Fruit fly (Drosophila melanogaster) whole organism, embryonic: ENCODE data around the gene CG7860.

Source experiments
- Abd-B ChIP-seq: fragments of 200-800 bp; sonication (Bioruptor generic); optimal IDR thresholded peaks from 2 replicates; lab custom pipeline; 2018; ENCODE audit warnings: missing biosample characterization, mild to moderate bottlenecking, missing genetic modification characterization, moderate library complexity
- Atf-2 ChIP-seq: fragments of 200-800 bp; sonication (Bioruptor generic); optimal IDR thresholded peaks from 2 replicates; lab custom pipeline; 2016; ENCODE audit warnings: missing biosample characterization, missing genetic modification characterization
- CG10462 ChIP-seq: fragments of 200-800 bp; sonication (Bioruptor generic); optimal IDR thresholded peaks from 2 replicates; lab custom pipeline; 2016; ENCODE audit warnings: missing biosample characterization, missing genetic modification characterization
- CG10654 ChIP-seq: fragments of 200-800 bp; sonication (Bioruptor generic); optimal IDR thresholded peaks from 2 replicates; lab custom pipeline; 2016; ENCODE audit warnings: missing biosample characterization, missing genetic modification characterization
- CG11696 ChIP-seq: fragments of 200-800 bp; sonication (Bioruptor generic); IDR thresholded peaks from 2 replicates; pipeline ENCODE4 v1.3.6; 2022; ENCODE audit warnings: missing biosample characterization, missing genetic modification characterization
- CG11723 ChIP-seq: fragments of 200-800 bp; sonication (Bioruptor generic); optimal IDR thresholded peaks from 2 replicates; lab custom pipeline; 2017; ENCODE audit warnings: missing biosample characterization, mild to moderate bottlenecking, missing genetic modification characterization
- CG12104 ChIP-seq: fragments of 200-800 bp; sonication (Bioruptor generic); optimal IDR thresholded peaks from 3 replicates; lab custom pipeline; 2016; ENCODE audit warnings: missing biosample characterization, missing genetic modification characterization
- CG1233 ChIP-seq: fragments of 200-800 bp; sonication (Bioruptor generic); optimal IDR thresholded peaks from 4 replicates; lab custom pipeline; 2018; ENCODE audit warnings: missing biosample characterization, mild to moderate bottlenecking, missing genetic modification characterization
- CG12659 ChIP-seq: fragments of 200-800 bp; sonication (Bioruptor generic); optimal IDR thresholded peaks from 3 replicates; lab custom pipeline; 2017; ENCODE audit warnings: mild to moderate bottlenecking, missing biosample characterization, missing genetic modification reagents, missing genetic modification characterization
- CG13296 ChIP-seq: fragments of 200-800 bp; sonication (Bioruptor generic); optimal IDR thresholded peaks from 3 replicates; lab custom pipeline; 2018; ENCODE audit warnings: missing biosample characterization, mild to moderate bottlenecking, missing genetic modification characterization
- CG13894 ChIP-seq: fragments of 200-800 bp; sonication (Bioruptor generic); optimal IDR thresholded peaks from 3 replicates; lab custom pipeline; 2018; ENCODE audit warnings: missing biosample characterization, mild to moderate bottlenecking, missing genetic modification characterization, moderate library complexity
- CG14860 ChIP-seq: fragments of 200-800 bp; sonication (Bioruptor generic); IDR thresholded peaks from 3 replicates; pipeline ENCODE4 v1.3.6; 2022; ENCODE audit warnings: missing biosample characterization, missing genetic modification characterization; ENCODE audit not compliant: partially characterized antibody
- CG15269 ChIP-seq: fragments of 200-800 bp; sonication (Bioruptor generic); optimal IDR thresholded peaks from 2 replicates; lab custom pipeline; 2018; ENCODE audit warnings: missing biosample characterization, mild to moderate bottlenecking, missing genetic modification characterization, moderate library complexity
- CG1603 ChIP-seq: fragments of 200-800 bp; sonication (Bioruptor generic); optimal IDR thresholded peaks from 2 replicates; lab custom pipeline; 2019; ENCODE audit warnings: missing biosample characterization, mild to moderate bottlenecking, missing genetic modification characterization, moderate library complexity
- CG17612 ChIP-seq: fragments of 200-800 bp; sonication (Bioruptor generic); IDR thresholded peaks from 2 replicates; pipeline ENCODE4 v1.3.6; 2022; ENCODE audit warnings: missing biosample characterization, missing genetic modification characterization
- CG17829 ChIP-seq: fragments of 200-800 bp; optimal IDR thresholded peaks from 2 replicates; lab custom pipeline; 2019; ENCODE audit warnings: missing biosample characterization, mild to moderate bottlenecking, missing genetic modification characterization, moderate library complexity
- CG2889 ChIP-seq: fragments of 200-800 bp; sonication (Bioruptor generic); IDR thresholded peaks from 3 replicates; pipeline ENCODE4 v1.3.6; 2022; ENCODE audit warnings: missing biosample characterization, missing genetic modification characterization
- CG30020 ChIP-seq: fragments of 200-800 bp; optimal IDR thresholded peaks from 2 replicates; lab custom pipeline; 2019; ENCODE audit warnings: missing biosample characterization, mild to moderate bottlenecking, missing genetic modification characterization, moderate library complexity
- CG4282 ChIP-seq: fragments of 200-800 bp; sonication (Bioruptor generic); optimal IDR thresholded peaks from 2 replicates; lab custom pipeline; 2016; ENCODE audit warnings: missing biosample characterization, missing genetic modification characterization
- CG6854 ChIP-seq: fragments of 200-800 bp; sonication (Bioruptor generic); optimal IDR thresholded peaks from 3 replicates; lab custom pipeline; 2017; ENCODE audit warnings: missing biosample characterization, mild to moderate bottlenecking, missing genetic modification characterization
- CG7745 ChIP-seq: fragments of 200-800 bp; sonication (Bioruptor generic); optimal IDR thresholded peaks from 2 replicates; lab custom pipeline; 2018; ENCODE audit warnings: missing biosample characterization, mild to moderate bottlenecking, missing genetic modification characterization, moderate library complexity
- CG9215 ChIP-seq: fragments of 200-800 bp; sonication (Bioruptor generic); IDR thresholded peaks from 2 replicates; pipeline ENCODE4 v1.3.6; 2022; ENCODE audit warnings: missing biosample characterization, missing genetic modification characterization
- CG9727 ChIP-seq: fragments of 200-800 bp; sonication (Bioruptor generic); optimal IDR thresholded peaks from 3 replicates; lab custom pipeline; 2017; ENCODE audit warnings: missing biosample characterization, mild to moderate bottlenecking, missing genetic modification characterization
- CG9797 ChIP-seq: fragments of 200-800 bp; sonication (Bioruptor generic); optimal IDR thresholded peaks from 3 replicates; lab custom pipeline; 2018; ENCODE audit warnings: missing biosample characterization, mild to moderate bottlenecking, missing genetic modification characterization
- CoRest ChIP-seq: fragments of 200-800 bp; sonication (Bioruptor generic); optimal IDR thresholded peaks from 3 replicates; lab custom pipeline; 2018; ENCODE audit warnings: missing biosample characterization, mild to moderate bottlenecking, missing genetic modification characterization, moderate library complexity
- Dad ChIP-seq: fragments of 200-800 bp; sonication (Bioruptor generic); optimal IDR thresholded peaks from 3 replicates; lab custom pipeline; 2016; ENCODE audit warnings: missing biosample characterization, missing genetic modification characterization
- Dfd ChIP-seq, 2 experiments: fragments of >200 bp; optimal IDR thresholded peaks; 2 replicates each; lab custom pipeline; 2017; ENCODE audit warnings: missing biosample characterization in 2 of 2, missing genetic modification characterization in 2 of 2
- Rx ChIP-seq: fragments of 200-800 bp; sonication (Bioruptor generic); IDR thresholded peaks from 2 replicates; pipeline ENCODE4 v1.3.6; 2022; ENCODE audit warnings: missing biosample characterization, missing genetic modification characterization
- Side ChIP-seq: fragments of 200-800 bp; sonication (Bioruptor generic); optimal IDR thresholded peaks from 2 replicates; lab custom pipeline; 2016; ENCODE audit warnings: missing biosample characterization, missing genetic modification characterization
- Sin3A ChIP-seq: fragments of >200 bp; optimal IDR thresholded peaks from 2 replicates; lab custom pipeline; 2018
- Tbp ChIP-seq: fragments of >200 bp; optimal IDR thresholded peaks from 2 replicates; lab custom pipeline; 2018; ENCODE audit warnings: missing biosample characterization, missing genetic modification characterization
- bsh ChIP-seq, 2 experiments: fragments of 200-800 bp; sonication (Bioruptor generic); optimal IDR thresholded peaks; 2 replicates each; lab custom pipeline; 2017 to 2018; ENCODE audit warnings: mild to moderate bottlenecking in 2 of 2, missing biosample characterization in 2 of 2, missing genetic modification characterization in 2 of 2, moderate library complexity in 1 of 2
- chinmo ChIP-seq: fragments of 200-800 bp; sonication (Bioruptor generic); IDR thresholded peaks from 4 replicates; pipeline ENCODE4 v1.3.6; 2022; ENCODE audit warnings: missing biosample characterization, missing genetic modification characterization; ENCODE audit not compliant: partially characterized antibody
- crc ChIP-seq: fragments of 200-800 bp; sonication (Bioruptor generic); optimal IDR thresholded peaks from 2 replicates; lab custom pipeline; 2016; ENCODE audit warnings: missing biosample characterization, missing genetic modification characterization
- croc ChIP-seq: fragments of 200-800 bp; sonication (Bioruptor generic); conservative IDR thresholded peaks from 3 replicates; pipeline ENCODE4 v1.3.6; 2022; ENCODE audit warnings: missing biosample characterization, missing genetic modification characterization
- crol ChIP-seq: fragments of 200-800 bp; sonication (Bioruptor generic); IDR thresholded peaks from 2 replicates; pipeline ENCODE4 v1.3.6; 2022; ENCODE audit warnings: missing biosample characterization, missing genetic modification characterization
- exex ChIP-seq: fragments of 200-800 bp; sonication (Bioruptor generic); optimal IDR thresholded peaks from 4 replicates; lab custom pipeline; 2018; ENCODE audit warnings: missing biosample characterization, mild to moderate bottlenecking, missing genetic modification characterization, moderate library complexity
- gce ChIP-seq: fragments of 200-800 bp; sonication (Bioruptor generic); IDR thresholded peaks from 3 replicates; pipeline ENCODE4 v1.3.6; 2022; ENCODE audit warnings: missing biosample characterization, missing genetic modification characterization
- grau ChIP-seq: fragments of 200-800 bp; optimal IDR thresholded peaks from 3 replicates; lab custom pipeline; 2019; ENCODE audit warnings: missing biosample characterization, mild to moderate bottlenecking, missing genetic modification characterization, moderate library complexity
- gt ChIP-seq: fragments of 200-800 bp; sonication (Bioruptor generic); IDR thresholded peaks from 2 replicates; pipeline ENCODE4 v1.3.6; 2022; ENCODE audit warnings: missing biosample characterization, missing genetic modification characterization
- her ChIP-seq: fragments of 200-800 bp; sonication (Bioruptor generic); optimal IDR thresholded peaks from 2 replicates; lab custom pipeline; 2016; ENCODE audit warnings: missing biosample characterization, missing genetic modification characterization
- inv ChIP-seq: fragments of 200-800 bp; sonication (Bioruptor generic); IDR thresholded peaks from 2 replicates; pipeline ENCODE4 v1.3.6; 2022; ENCODE audit warnings: missing biosample characterization, missing genetic modification characterization; ENCODE audit not compliant: partially characterized antibody
- kni ChIP-seq: fragments of 200-800 bp; sonication (Bioruptor generic); optimal IDR thresholded peaks from 3 replicates; lab custom pipeline; 2017; ENCODE audit warnings: mild to moderate bottlenecking, missing biosample characterization, missing genetic modification reagents, missing genetic modification characterization
- otp ChIP-seq: fragments of 200-800 bp; sonication (Bioruptor generic); IDR thresholded peaks from 3 replicates; pipeline ENCODE4, ENCODE4 v1.3.6; 2022; ENCODE audit warnings: missing biosample characterization, missing genetic modification characterization
- sc ChIP-seq, 3 experiments: fragments of >200 bp in 2 of 3; fragments of 200-800 bp in 1 of 3; sonication (Bioruptor generic) in 1 of 3; optimal IDR thresholded peaks; 2 replicates in 2 of 3; 3 replicates in 1 of 3; lab custom pipeline; 2017; ENCODE audit warnings: mild to moderate bottlenecking in 1 of 3, missing biosample characterization in 1 of 3, missing genetic modification characterization in 1 of 3, missing genetic modification reagents in 1 of 3
- slbo ChIP-seq: fragments of 200-800 bp; sonication (Bioruptor generic); IDR thresholded peaks from 2 replicates; pipeline ENCODE4 v1.3.6; 2022; ENCODE audit warnings: missing biosample characterization, missing genetic modification characterization
- sna ChIP-seq: fragments of 200-800 bp; sonication (Bioruptor generic); IDR thresholded peaks from 2 replicates; pipeline ENCODE4 v1.3.6; 2022; ENCODE audit warnings: missing biosample characterization, missing genetic modification characterization; ENCODE audit not compliant: partially characterized antibody
- tup ChIP-seq: fragments of 200-800 bp; sonication (Bioruptor generic); optimal IDR thresholded peaks from 2 replicates; lab custom pipeline; 2016; ENCODE audit warnings: missing biosample characterization, mild to moderate bottlenecking, missing genetic modification characterization, moderate library complexity
- vfl ChIP-seq: fragments of 200-800 bp; sonication (Bioruptor generic); optimal IDR thresholded peaks from 2 replicates; lab custom pipeline; 2016; ENCODE audit warnings: missing biosample characterization, missing genetic modification characterization
- vnd ChIP-seq: fragments of 200-800 bp; sonication (Bioruptor generic); IDR thresholded peaks from 3 replicates; pipeline ENCODE4 v1.3.6; 2022; ENCODE audit warnings: missing biosample characterization, missing genetic modification characterization; ENCODE audit not compliant: partially characterized antibody

Gene CG7860

dm6 chrX:15593477-15594229 is 24.9 kb downstream of the CG7860 start, which contains the start of gene Chsy (continued):
- no peak for TF ChIP-seq CG17612 (GFP tag; lab: Robert Waterston, UW)
- no peak for TF ChIP-seq inv (GFP tag; lab: Robert Waterston, UW)
- no peak for TF ChIP-seq CG11723 (GFP tag; lab: Kevin White, UChicago)
- no peak for TF ChIP-seq crol (GFP tag; lab: Robert Waterston, UW)
- no peak for TF ChIP-seq croc (GFP tag; lab: Robert Waterston, UW)
- no peak for TF ChIP-seq her
- no peak for TF ChIP-seq vnd
- no peak for TF ChIP-seq crc (GFP tag; lab: Kevin White, UChicago)
- peak; percentile 21 for TF ChIP-seq CG17829 (tag; lab: Kevin White, UChicago)
- TF ChIP-seq CG9727 = no peak
- no peak for TF ChIP-seq CG11696
- TF ChIP-seq Dad (GFP tag; lab: Kevin White, UChicago) = no peak
- TF ChIP-seq kni = no peak
- no peak for TF ChIP-seq vfl (GFP tag; lab: Kevin White, UChicago)
- TF ChIP-seq CG9797 = no peak
- TF ChIP-seq CG10654 (GFP tag; lab: Kevin White, UChicago) = no peak
- no peak for TF ChIP-seq CG6854
- TF ChIP-seq sna (GFP tag; lab: Robert Waterston, UW) = no peak
- peak; percentile 44 for TF ChIP-seq CoRest (tag; lab: Kevin White, UChicago)
- no peak for TF ChIP-seq Sin3A (lab: Kevin White, UChicago)
- no peak for TF ChIP-seq exex (tag; lab: Kevin White, UChicago)
- TF ChIP-seq CG1233 (GFP tag; lab: Kevin White, UChicago) = no peak
- peak; percentile 21 for TF ChIP-seq grau
- no peak for TF ChIP-seq CG2889 (GFP tag; lab: Robert Waterston, UW)
- no peak for TF ChIP-seq Dfd (GFP tag; optimal IDR thresholded peaks at IDR 0.05; lab: Kevin White, UChicago)
- TF ChIP-seq gce (GFP tag; lab: Robert Waterston, UW) = no peak
- TF ChIP-seq tup = no peak
- TF ChIP-seq bsh (GFP tag; optimal IDR thresholded peaks at IDR 0.05; lab: Kevin White, UChicago) = peak in 1 of 2 experiments; percentile 17
- TF ChIP-seq Side (GFP tag; lab: Kevin White, UChicago) = no peak
- TF ChIP-seq CG13894 (tag; lab: Kevin White, UChicago) = no peak
- TF ChIP-seq sc (optimal IDR thresholded peaks at IDR 0.05; lab: Kevin White, UChicago) = no peak
- TF ChIP-seq sc (GFP tag; optimal IDR thresholded peaks at IDR 0.05; lab: Kevin White, UChicago) = no peak
- no peak for TF ChIP-seq CG30020 (tag; lab: Kevin White, UChicago)
- no peak for TF ChIP-seq gt (GFP tag; lab: Robert Waterston, UW)
- TF ChIP-seq CG10462 (GFP tag; lab: Kevin White, UChicago) = no peak
- no peak for TF ChIP-seq Tbp (GFP tag; lab: Kevin White, UChicago)
- TF ChIP-seq otp (GFP tag; lab: Robert Waterston, UW) = no peak
- no peak for TF ChIP-seq CG9215 (GFP tag; lab: Robert Waterston, UW)
- TF ChIP-seq CG1603 (tag; lab: Kevin White, UChicago) = no peak
- no peak for TF ChIP-seq CG13296
- TF ChIP-seq CG15269 (tag; lab: Kevin White, UChicago) = peak; percentile 18
- TF ChIP-seq CG7745 (tag; lab: Kevin White, UChicago) = no peak
- no peak for TF ChIP-seq CG12104
- no peak for TF ChIP-seq CG14860 (GFP tag; lab: Robert Waterston, UW)
- TF ChIP-seq Abd-B = no peak
- TF ChIP-seq Rx (GFP tag; lab: Robert Waterston, UW) = no peak
- no peak for TF ChIP-seq CG4282 (GFP tag; lab: Kevin White, UChicago)
- TF ChIP-seq CG12659 (GFP tag; lab: Kevin White, UChicago) = no peak
- TF ChIP-seq Atf-2 (GFP tag; lab: Kevin White, UChicago) = no peak
- peak; percentile 78; the same call in 3 of the 4 replicates for TF ChIP-seq chinmo (GFP tag; lab: Robert Waterston, UW)
- peak; percentile 64 for TF ChIP-seq slbo (GFP tag; lab: Robert Waterston, UW)
